Worm (Caenorhabditis elegans) whole organism, L1 larva: ENCODE results near the gene trcs-1.

Experiments used
- C04F5.9 ChIP-seq: sonication (generic microtip); optimal IDR thresholded peaks from 2 replicates; lab custom pipeline; 2016; ENCODE audit warnings: missing genetic modification characterization, missing compliant biosample characterization
- blmp-1 ChIP-seq: fragments of 150-350 bp; optimal IDR thresholded peaks from 2 replicates; lab custom pipeline; 2014; ENCODE audit warnings: missing biosample characterization, missing genetic modification characterization
- ceh-82 ChIP-seq, 3 experiments: fragments of 150-350 bp in 1 of 3; sonication (generic microtip) in 2 of 3; optimal IDR thresholded peaks; 2 replicates each; lab custom pipeline; 2014 to 2017; ENCODE audit warnings: missing biosample characterization in 3 of 3, missing genetic modification characterization in 3 of 3
- ceh-88 ChIP-seq: fragments of 200-800 bp; sonication (Bioruptor generic); IDR thresholded peaks from 2 replicates; pipeline ENCODE4 v1.3.6; 2022; ENCODE audit warnings: missing genetic modification characterization, missing compliant biosample characterization
- egl-27 ChIP-seq, 2 experiments: fragments of 150-350 bp in 1 of 2; sonication (generic microtip); optimal IDR thresholded peaks; 3 replicates each; lab custom pipeline; 2017 to 2018; ENCODE audit warnings: missing biosample characterization in 2 of 2, missing genetic modification characterization in 2 of 2, missing genetic modification reagents in 2 of 2
- hpl-2 ChIP-seq: fragments of 150-350 bp; optimal IDR thresholded peaks from 2 replicates; lab custom pipeline; 2014; ENCODE audit warnings: missing biosample characterization, missing genetic modification reagents, missing genetic modification characterization
- lin-15B ChIP-seq: fragments of 150-350 bp; sonication (generic microtip); optimal IDR thresholded peaks from 3 replicates; lab custom pipeline; 2014; ENCODE audit warnings: missing biosample characterization, missing genetic modification characterization
- lin-39 ChIP-seq: fragments of 150-350 bp; optimal IDR thresholded peaks from 2 replicates; lab custom pipeline; 2014; ENCODE audit warnings: missing biosample characterization, missing genetic modification reagents, missing genetic modification characterization
- lir-3 ChIP-seq: sonication (generic microtip); optimal IDR thresholded peaks from 2 replicates; lab custom pipeline; 2016; ENCODE audit warnings: mild to moderate bottlenecking, missing genetic modification characterization, moderate library complexity, missing compliant biosample characterization; ENCODE audit not compliant: poor library complexity
- nhr-12 ChIP-seq: sonication (generic microtip); optimal IDR thresholded peaks from 2 replicates; lab custom pipeline; 2017; ENCODE audit warnings: missing biosample characterization, missing genetic modification characterization
- nhr-77 ChIP-seq: fragments of 150-350 bp; optimal IDR thresholded peaks from 2 replicates; lab custom pipeline; 2014; ENCODE audit warnings: missing biosample characterization, missing genetic modification characterization
- unc-130 ChIP-seq: fragments of 150-350 bp; optimal IDR thresholded peaks from 2 replicates; lab custom pipeline; 2017; ENCODE audit warnings: missing biosample characterization, missing genetic modification characterization, inconsistent platforms
- unc-30 ChIP-seq: sonication (generic microtip); optimal IDR thresholded peaks from 2 replicates; lab custom pipeline; 2017; ENCODE audit warnings: missing biosample characterization, missing genetic modification characterization

ce11 chrIV:9614695-9615094, 26.1 kb upstream of the trcs-1 start, which contains the start of gene elt-1:
- TF ChIP-seq lir-3 (tag; lab: Kevin White, UChicago) = no peak
- TF ChIP-seq lin-39 = no peak
- TF ChIP-seq egl-27 (tag; optimal IDR thresholded peaks at IDR 0.05; lab: Kevin White, UChicago) = no peak
- no peak for TF ChIP-seq ceh-82 (tag; optimal IDR thresholded peaks at IDR 0.05; lab: Kevin White, UChicago)
- TF ChIP-seq unc-130 (tag; lab: Kevin White, UChicago) = no peak
- no peak for TF ChIP-seq ceh-88 (GFP tag; lab: Robert Waterston, UW)
- no peak for TF ChIP-seq hpl-2 (GFP tag; lab: Kevin White, UChicago)
- TF ChIP-seq unc-30 (tag; lab: Kevin White, UChicago) = no peak
- TF ChIP-seq nhr-12 (tag; lab: Kevin White, UChicago) = no peak
- TF ChIP-seq lin-15B = no peak
- no peak for TF ChIP-seq nhr-77 (tag; lab: Kevin White, UChicago)
- no peak for TF ChIP-seq blmp-1 (tag; lab: Kevin White, UChicago)
- no peak for TF ChIP-seq C04F5.9 (tag; lab: Kevin White, UChicago)
